Worm (Caenorhabditis elegans): ENCODE measurements around the gene rocf-1.
"Not testable (repeated sequence)": the region's sequence is repeated elsewhere in the genome, so short reads cannot be mapped to it uniquely, and the experiment has no call there.

ce11 chrV:15429125-15429524 lies 35.2 kb downstream of the rocf-1 start:
- not testable (repeated sequence) for TF ChIP-seq nhr-76 (tag; optimal IDR thresholded peaks at IDR 0.05); nhr-42 (GFP tag; IDR thresholded peaks at IDR 0.05); madf-9 (GFP tag; conservative IDR thresholded peaks at IDR 0.05); nhr-10 (tag; optimal IDR thresholded peaks at IDR 0.05)
